Worm (Caenorhabditis elegans) whole organism, L1 larva: ENCODE measurements around the gene M163.1.

ENCODE experiments used
- C04F5.9 ChIP-seq: sonication (generic microtip); optimal IDR thresholded peaks from 2 replicates; lab custom pipeline; 2016; ENCODE audit warnings: missing genetic modification characterization, missing compliant biosample characterization
- C34B4.2 ChIP-seq: sonication (generic microtip); optimal IDR thresholded peaks from 2 replicates; lab custom pipeline; 2017; ENCODE audit warnings: mild to moderate bottlenecking, missing genetic modification characterization, missing compliant biosample characterization
- Y116A8C.19 ChIP-seq: sonication (generic microtip); optimal IDR thresholded peaks from 2 replicates; lab custom pipeline; 2016; ENCODE audit warnings: missing compliant biosample characterization, missing genetic modification characterization, borderline replicate concordance
- aha-1 ChIP-seq: fragments of 150-350 bp; optimal IDR thresholded peaks from 2 replicates; lab custom pipeline; 2014; ENCODE audit warnings: missing biosample characterization, missing genetic modification characterization
- aly-2 ChIP-seq: fragments of 150-350 bp; optimal IDR thresholded peaks from 2 replicates; lab custom pipeline; 2014; ENCODE audit warnings: missing biosample characterization, missing genetic modification characterization
- blmp-1 ChIP-seq: fragments of 150-350 bp; optimal IDR thresholded peaks from 2 replicates; lab custom pipeline; 2014; ENCODE audit warnings: missing biosample characterization, missing genetic modification characterization
- ceh-63 ChIP-seq: fragments of 200-800 bp; sonication (Bioruptor generic); optimal IDR thresholded peaks from 2 replicates; lab custom pipeline; 2018; ENCODE audit warnings: mild to moderate bottlenecking, missing genetic modification characterization, missing compliant biosample characterization
- ceh-82 ChIP-seq, 3 experiments: fragments of 150-350 bp in 1 of 3; sonication (generic microtip) in 2 of 3; optimal IDR thresholded peaks; 2 replicates each; lab custom pipeline; 2014 to 2017; ENCODE audit warnings: missing biosample characterization in 3 of 3, missing genetic modification characterization in 3 of 3
- efl-1 ChIP-seq, 4 experiments: fragments of 150-350 bp; optimal IDR thresholded peaks in 3 of 4; peaks in 1 of 4; 1 replicate in 1 of 4; 2 replicates in 3 of 4; lab custom pipeline; 2014; ENCODE audit warnings: missing biosample characterization in 2 of 4, missing genetic modification characterization in 2 of 4, missing genetic modification reagents in 2 of 4
- efl-3 ChIP-seq: fragments of 200-800 bp; sonication (Bioruptor generic); optimal IDR thresholded peaks from 2 replicates; lab custom pipeline; 2018; ENCODE audit warnings: mild to moderate bottlenecking, missing genetic modification characterization, missing compliant biosample characterization
- egl-27 ChIP-seq, 2 experiments: fragments of 150-350 bp in 1 of 2; sonication (generic microtip); optimal IDR thresholded peaks; 3 replicates each; lab custom pipeline; 2017 to 2018; ENCODE audit warnings: missing biosample characterization in 2 of 2, missing genetic modification characterization in 2 of 2, missing genetic modification reagents in 2 of 2
- elt-2 ChIP-seq: sonication (generic microtip); optimal IDR thresholded peaks from 2 replicates; lab custom pipeline; 2016; ENCODE audit warnings: missing genetic modification characterization, mild to moderate bottlenecking, inconsistent platforms, missing compliant biosample characterization, missing genetic modification reagents
- fkh-4 ChIP-seq: sonication (generic microtip); optimal IDR thresholded peaks from 2 replicates; lab custom pipeline; 2016; ENCODE audit warnings: missing compliant biosample characterization, missing genetic modification characterization, borderline replicate concordance
- fos-1 ChIP-seq: fragments of 150-350 bp; optimal IDR thresholded peaks from 2 replicates; lab custom pipeline; 2014; ENCODE audit warnings: missing biosample characterization, missing genetic modification characterization
- grh-1 ChIP-seq: fragments of 200-800 bp; sonication (Bioruptor generic); IDR thresholded peaks from 2 replicates; pipeline ENCODE4 v1.3.6; 2022; ENCODE audit warnings: missing genetic modification reagents, missing genetic modification characterization, missing compliant biosample characterization
- hlh-17 ChIP-seq: fragments of 200-800 bp; sonication (Bioruptor generic); optimal IDR thresholded peaks from 2 replicates; lab custom pipeline; 2018; ENCODE audit warnings: missing genetic modification characterization, mild to moderate bottlenecking, missing compliant biosample characterization, moderate library complexity, borderline replicate concordance
- hlh-4 ChIP-seq: sonication (generic microtip); optimal IDR thresholded peaks from 2 replicates; lab custom pipeline; 2016; ENCODE audit warnings: mild to moderate bottlenecking, missing genetic modification characterization, missing compliant biosample characterization
- hpl-2 ChIP-seq: fragments of 150-350 bp; optimal IDR thresholded peaks from 2 replicates; lab custom pipeline; 2014; ENCODE audit warnings: missing biosample characterization, missing genetic modification reagents, missing genetic modification characterization
- jun-1 ChIP-seq: fragments of 150-350 bp; optimal IDR thresholded peaks from 2 replicates; lab custom pipeline; 2014; ENCODE audit warnings: missing biosample characterization, missing genetic modification reagents, missing genetic modification characterization
- lin-13 ChIP-seq: fragments of 150-350 bp; optimal IDR thresholded peaks from 2 replicates; lab custom pipeline; 2014; ENCODE audit warnings: missing biosample characterization, missing genetic modification reagents, missing genetic modification characterization
- lin-14 ChIP-seq: fragments of 200-800 bp; sonication (Bioruptor generic); optimal IDR thresholded peaks from 2 replicates; lab custom pipeline; 2018; ENCODE audit warnings: mild to moderate bottlenecking, missing genetic modification characterization, moderate library complexity, missing compliant biosample characterization
- lin-39 ChIP-seq: fragments of 150-350 bp; optimal IDR thresholded peaks from 2 replicates; lab custom pipeline; 2014; ENCODE audit warnings: missing biosample characterization, missing genetic modification reagents, missing genetic modification characterization
- lsy-2 ChIP-seq, 2 experiments: fragments of 150-350 bp; optimal IDR thresholded peaks; 2 replicates each; lab custom pipeline; 2014; ENCODE audit warnings: missing biosample characterization in 2 of 2, missing genetic modification characterization in 2 of 2
- mab-9 ChIP-seq: fragments of 200-800 bp; sonication (Bioruptor generic); IDR thresholded peaks from 2 replicates; pipeline ENCODE4 v1.3.6; 2022; ENCODE audit warnings: missing genetic modification reagents, missing genetic modification characterization, missing compliant biosample characterization
- mdl-1 ChIP-seq, 2 experiments: fragments of 150-350 bp; optimal IDR thresholded peaks; 2 replicates each; lab custom pipeline; 2014 to 2017; ENCODE audit warnings: missing biosample characterization in 2 of 2, missing genetic modification characterization in 2 of 2, inconsistent platforms in 1 of 2
- mef-2 ChIP-seq: fragments of 150-350 bp; optimal IDR thresholded peaks from 2 replicates; lab custom pipeline; 2014; ENCODE audit warnings: missing biosample characterization, missing genetic modification characterization
- mep-1 ChIP-seq: fragments of 150-350 bp; optimal IDR thresholded peaks from 2 replicates; lab custom pipeline; 2014; ENCODE audit warnings: missing biosample characterization, missing genetic modification characterization
- nhr-11 ChIP-seq: fragments of 150-350 bp; optimal IDR thresholded peaks from 2 replicates; lab custom pipeline; 2014; ENCODE audit warnings: missing biosample characterization, missing genetic modification characterization
- nhr-12 ChIP-seq: sonication (generic microtip); optimal IDR thresholded peaks from 2 replicates; lab custom pipeline; 2017; ENCODE audit warnings: missing biosample characterization, missing genetic modification characterization
- nhr-19 ChIP-seq: fragments of 200-800 bp; sonication (Bioruptor generic); conservative IDR thresholded peaks from 2 replicates; pipeline ENCODE4 v1.3.6; 2022; ENCODE audit warnings: missing genetic modification characterization, missing compliant biosample characterization
- nhr-237 ChIP-seq: fragments of 150-350 bp; optimal IDR thresholded peaks from 2 replicates; lab custom pipeline; 2014; ENCODE audit warnings: missing biosample characterization, missing genetic modification characterization
- nhr-28 ChIP-seq: fragments of 150-350 bp; optimal IDR thresholded peaks from 2 replicates; lab custom pipeline; 2014; ENCODE audit warnings: missing biosample characterization, missing genetic modification characterization
- nhr-71 ChIP-seq: sonication (generic microtip); optimal IDR thresholded peaks from 2 replicates; lab custom pipeline; 2016; ENCODE audit warnings: mild to moderate bottlenecking, missing genetic modification characterization, moderate library complexity, missing compliant biosample characterization
- nhr-76 ChIP-seq: sonication (generic microtip); optimal IDR thresholded peaks from 2 replicates; lab custom pipeline; 2017; ENCODE audit warnings: missing biosample characterization, missing genetic modification characterization
- nhr-77 ChIP-seq: fragments of 150-350 bp; optimal IDR thresholded peaks from 2 replicates; lab custom pipeline; 2014; ENCODE audit warnings: missing biosample characterization, missing genetic modification characterization
- nhr-90 ChIP-seq: sonication (generic microtip); optimal IDR thresholded peaks from 2 replicates; lab custom pipeline; 2016; ENCODE audit warnings: mild to moderate bottlenecking, missing genetic modification characterization, missing compliant biosample characterization; ENCODE audit not compliant: poor library complexity
- rnt-1 ChIP-seq: sonication (generic microtip); optimal IDR thresholded peaks from 2 replicates; lab custom pipeline; 2016; ENCODE audit warnings: mild to moderate bottlenecking, missing genetic modification characterization, moderate library complexity, missing compliant biosample characterization
- skn-1 ChIP-seq: fragments of 150-350 bp; optimal IDR thresholded peaks from 2 replicates; lab custom pipeline; 2014; ENCODE audit warnings: missing biosample characterization, missing genetic modification characterization
- snpc-4 ChIP-seq: fragments of 150-350 bp; optimal IDR thresholded peaks from 2 replicates; lab custom pipeline; 2014; ENCODE audit warnings: missing biosample characterization, missing genetic modification characterization
- swsn-7 ChIP-seq: sonication (generic microtip); optimal IDR thresholded peaks from 2 replicates; lab custom pipeline; 2016; ENCODE audit warnings: missing genetic modification characterization, missing compliant biosample characterization
- tbx-2 ChIP-seq: sonication (generic microtip); optimal IDR thresholded peaks from 2 replicates; lab custom pipeline; 2016; ENCODE audit warnings: missing genetic modification characterization, missing compliant biosample characterization
- tlp-1 ChIP-seq: fragments of 150-350 bp; optimal IDR thresholded peaks from 2 replicates; lab custom pipeline; 2014; ENCODE audit warnings: missing biosample characterization, missing genetic modification characterization
- vab-15 ChIP-seq: sonication (generic microtip); optimal IDR thresholded peaks from 2 replicates; lab custom pipeline; 2017; ENCODE audit warnings: missing genotype, mild to moderate bottlenecking, missing genetic modification characterization, missing compliant biosample characterization
- ztf-4 ChIP-seq: fragments of 150-350 bp; optimal IDR thresholded peaks from 2 replicates; lab custom pipeline; 2014; ENCODE audit warnings: missing biosample characterization, missing genetic modification characterization

The M163.1 gene

DNA sequence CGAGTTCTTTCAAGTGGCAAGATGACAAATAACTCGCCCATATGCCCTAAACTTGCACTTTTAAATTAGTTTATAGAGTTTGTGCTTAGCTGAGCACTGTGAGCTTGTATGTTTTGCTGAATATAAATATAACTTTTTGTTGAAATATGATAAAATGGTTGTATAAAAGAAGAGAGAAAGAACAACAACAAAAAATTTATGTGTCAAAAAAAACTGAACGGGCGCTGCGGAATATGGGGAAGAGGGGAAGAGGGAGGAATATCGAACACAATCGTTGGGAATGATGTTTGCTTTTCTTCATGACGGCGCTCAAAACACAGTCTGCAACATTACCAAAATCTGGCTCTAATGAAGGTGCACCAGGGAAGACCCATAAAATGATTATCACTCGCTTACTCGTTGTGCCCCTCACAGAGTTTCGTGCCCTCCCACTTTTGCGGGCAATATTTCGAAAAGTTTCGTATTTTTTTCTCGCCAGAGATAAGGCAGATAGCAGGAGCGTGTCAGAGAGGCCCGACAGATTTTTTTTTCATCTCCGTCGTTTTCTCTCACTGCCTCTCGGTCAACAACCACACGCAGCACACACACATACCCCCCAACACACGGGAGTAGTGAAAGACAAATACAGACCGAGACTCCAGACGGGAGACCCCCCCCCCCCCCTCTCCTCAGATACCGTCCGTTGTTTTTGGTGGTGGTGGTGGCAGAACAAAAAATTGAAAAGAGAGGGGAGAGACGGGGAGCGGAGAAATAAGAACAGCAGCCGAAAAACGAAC, 2.1 kb upstream of the M163.1 start (continued):
- no peak for TF ChIP-seq vab-15 (tag; lab: Kevin White, UChicago)
- no peak for TF ChIP-seq aha-1 (tag; lab: Kevin White, UChicago)
- TF ChIP-seq efl-3 (GFP tag; lab: Kevin White, UChicago), result no peak
- TF ChIP-seq mef-2 (tag; lab: Kevin White, UChicago), result no peak

DNA sequence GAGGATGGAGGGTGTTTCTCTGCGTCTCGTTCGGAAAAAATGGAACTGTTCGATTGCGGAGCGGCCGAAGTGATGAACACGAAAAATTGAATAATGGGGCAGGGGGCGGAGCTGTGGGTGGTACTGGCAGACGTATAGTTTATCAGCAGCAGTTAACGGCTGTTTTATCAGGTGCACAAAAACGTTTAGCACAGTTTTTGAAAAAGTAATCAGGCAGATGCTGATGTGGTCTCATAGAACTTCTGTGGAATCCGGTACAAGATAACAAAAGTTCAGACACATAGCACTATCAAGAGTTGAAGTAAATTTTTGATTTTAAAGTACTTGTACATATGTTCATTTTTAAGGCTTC, 903 bp upstream of the M163.1 start:
- TF ChIP-seq fkh-4 (tag; lab: Kevin White, UChicago) (no peak), elt-2 (tag; lab: Kevin White, UChicago) (peak; percentile 30)
- TF ChIP-seq, all 84 proteins: peak for 1

DNA sequence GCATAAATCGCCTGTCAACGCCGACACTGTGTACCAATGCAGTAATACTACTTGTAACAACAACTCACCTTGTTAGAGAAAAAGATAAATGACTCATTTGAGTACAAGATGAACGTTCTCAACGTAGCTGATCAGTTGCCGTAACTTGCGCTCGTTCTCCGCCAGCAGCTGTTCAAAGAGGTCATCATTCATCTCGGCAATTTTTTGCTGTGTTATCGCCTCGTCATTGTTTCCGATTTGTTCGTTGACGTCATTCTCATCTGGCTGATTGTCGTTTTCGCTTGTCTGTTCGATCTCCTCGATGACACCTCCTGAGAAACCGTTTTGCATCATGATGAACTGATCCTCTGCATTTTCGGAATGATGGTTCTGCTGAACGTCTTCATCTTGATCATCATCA, 342 bp downstream of the M163.1 start:
- TF ChIP-seq Y116A8C.19 (tag; lab: Kevin White, UChicago), result no peak
- TF ChIP-seq nhr-71 (tag; lab: Kevin White, UChicago), result peak; percentile 34
- peak; percentile 28 for TF ChIP-seq rnt-1 (tag; lab: Kevin White, UChicago)
- peak; percentile 47 for TF ChIP-seq lin-14 (GFP tag; lab: Kevin White, UChicago)
- no peak for TF ChIP-seq efl-3 (GFP tag; lab: Kevin White, UChicago)
- no peak for TF ChIP-seq ceh-63 (GFP tag; lab: Kevin White, UChicago)
- TF ChIP-seq nhr-76, result no peak
- TF ChIP-seq nhr-77, result no peak
- TF ChIP-seq nhr-11 (tag; lab: Kevin White, UChicago), result no peak
- no peak for TF ChIP-seq lsy-2 (tag; optimal IDR thresholded peaks at IDR 0.05; lab: Kevin White, UChicago)
- no peak for TF ChIP-seq mab-9 (GFP tag; lab: Robert Waterston, UW)
- TF ChIP-seq blmp-1 (tag; lab: Kevin White, UChicago), result peak; percentile 40
- no peak for TF ChIP-seq elt-2 (tag; lab: Kevin White, UChicago)
- no peak for TF ChIP-seq tbx-2 (tag; lab: Kevin White, UChicago)
- no peak for TF ChIP-seq mep-1
- TF ChIP-seq hlh-17, result no peak
- no peak for TF ChIP-seq nhr-19 (GFP tag; lab: Robert Waterston, UW)

- no peak for TF ChIP-seq ztf-4 (tag; lab: Kevin White, UChicago)
- no peak for TF ChIP-seq hlh-4 (tag; lab: Kevin White, UChicago)
- peak; percentile 91 for TF ChIP-seq nhr-71 (tag; lab: Kevin White, UChicago)
- TF ChIP-seq lsy-2 (tag; optimal IDR thresholded peaks at IDR 0.05; lab: Kevin White, UChicago), result peak; percentile 46 to 48
- peak; percentile 19 for TF ChIP-seq ceh-63 (GFP tag; lab: Kevin White, UChicago)
- peak; percentile 44 for TF ChIP-seq lin-13 (GFP tag; lab: Kevin White, UChicago)
- peak; percentile 76 for TF ChIP-seq lin-14 (GFP tag; lab: Kevin White, UChicago)
- TF ChIP-seq skn-1 (tag; lab: Kevin White, UChicago), result no peak
- peak in 1 of 2 experiments; percentile 78 for TF ChIP-seq mdl-1 (tag; optimal IDR thresholded peaks at IDR 0.05; lab: Kevin White, UChicago)
- no peak for TF ChIP-seq nhr-28 (tag; lab: Kevin White, UChicago)
- no peak for TF ChIP-seq Y116A8C.19 (tag; lab: Kevin White, UChicago)
- peak; percentile 71 for TF ChIP-seq grh-1 (GFP tag; lab: Robert Waterston, UW)
- TF ChIP-seq C04F5.9 (tag; lab: Kevin White, UChicago), result no peak
- no peak for TF ChIP-seq nhr-237 (tag; lab: Kevin White, UChicago)
- TF ChIP-seq C34B4.2, result no peak
- no peak for TF ChIP-seq efl-3 (GFP tag; lab: Kevin White, UChicago)
- no peak for TF ChIP-seq aha-1 (tag; lab: Kevin White, UChicago)
- no peak for TF ChIP-seq ceh-82 (tag; optimal IDR thresholded peaks at IDR 0.05; lab: Kevin White, UChicago)
- TF ChIP-seq swsn-7 (tag; lab: Kevin White, UChicago), result no peak
- TF ChIP-seq nhr-12 (tag; lab: Kevin White, UChicago), result no peak
- TF ChIP-seq nhr-90, result peak; percentile 86
- TF ChIP-seq aly-2 (tag; lab: Kevin White, UChicago), result no peak
- peak; percentile 80 for TF ChIP-seq tlp-1 (tag; lab: Kevin White, UChicago)
- no peak for TF ChIP-seq snpc-4 (tag; lab: Kevin White, UChicago)
- TF ChIP-seq efl-1 (optimal IDR thresholded peaks at IDR 0.05; lab: Kevin White, UChicago), result peak in 1 of 2 experiments; percentile 12
- peak in 1 of 2 experiments; percentile 67 for TF ChIP-seq efl-1 (GFP tag; optimal IDR thresholded peaks at IDR 0.05 in 1 of 2; lab: Kevin White, UChicago)
- peak; percentile 10 for TF ChIP-seq rnt-1 (tag; lab: Kevin White, UChicago)
- TF ChIP-seq fos-1, result peak; percentile 21
- TF ChIP-seq jun-1 (tag; lab: Kevin White, UChicago), result peak; percentile 28
- TF ChIP-seq hpl-2 (GFP tag; lab: Kevin White, UChicago), result no peak
- TF ChIP-seq egl-27 (tag; optimal IDR thresholded peaks at IDR 0.05; lab: Kevin White, UChicago), result no peak
- TF ChIP-seq mef-2 (tag; lab: Kevin White, UChicago), result no peak
- TF ChIP-seq lin-39 (tag; lab: Kevin White, UChicago), result no peak
Observed at ce11 chrX:14502116-14502587, 1.5 kb downstream of the M163.1 start.
